Worm (Caenorhabditis elegans): ENCODE results near the gene E04D5.4.

The E04D5.4 gene

DNA sequence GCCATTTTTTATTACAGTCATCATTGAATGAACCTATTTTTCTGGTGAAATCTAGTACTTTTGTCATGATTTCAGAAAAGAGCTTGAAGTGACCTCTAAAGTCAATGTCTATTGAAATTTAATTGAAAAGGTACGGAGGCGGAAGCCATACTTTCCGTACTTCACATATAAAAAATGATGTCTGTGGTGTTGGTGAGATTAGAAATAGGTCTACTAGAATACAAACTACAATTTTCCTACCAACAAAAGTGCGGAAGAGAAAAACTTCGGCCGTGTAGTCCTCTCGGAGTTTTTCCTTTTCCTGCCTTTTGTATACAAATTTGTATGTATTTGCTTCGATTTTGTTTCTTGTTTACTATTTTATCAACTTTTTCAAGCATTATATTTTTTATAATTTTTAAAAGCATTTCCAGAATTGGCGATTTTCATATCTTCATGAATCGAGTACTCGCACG, 44.7 kb upstream of the E04D5.4 start, which contains the start of gene T09F3.4 (continued):
- no peak for TF ChIP-seq akir-1 (GFP tag; optimal IDR thresholded peaks at IDR 0.05)
- TF ChIP-seq unc-130 (GFP tag; optimal IDR thresholded peaks at IDR 0.05), result peak; percentile 70
- no peak for TF ChIP-seq ceh-58 (GFP tag; IDR thresholded peaks at IDR 0.05)
- TF ChIP-seq madf-6 (GFP tag; IDR thresholded peaks at IDR 0.05), result peak; percentile 82
- TF ChIP-seq snpc-4 (GFP tag; optimal IDR thresholded peaks at IDR 0.05), result peak; percentile 33
- peak in 2 of 4 experiments; percentile 15 to 19 for TF ChIP-seq snpc-4 (tag; optimal IDR thresholded peaks at IDR 0.05)
- TF ChIP-seq let-526 (GFP tag; IDR thresholded peaks at IDR 0.05), result no peak
- no peak for TF ChIP-seq K12H6.12 (tag; optimal IDR thresholded peaks at IDR 0.05)
- TF ChIP-seq ets-4 (GFP tag; optimal IDR thresholded peaks at IDR 0.05), result no peak
- 0 out of 2 replicates have a peak, but pooled peaks have one; percentile 8 for TF ChIP-seq egl-44 (GFP tag; IDR thresholded peaks at IDR 0.05)
- TF ChIP-seq chd-7 (tag; optimal IDR thresholded peaks at IDR 0.05), result no peak
- no peak for TF ChIP-seq attf-3 (GFP tag; conservative IDR thresholded peaks at IDR 0.05)
- TF ChIP-seq madf-8 (GFP tag; conservative IDR thresholded peaks at IDR 0.05), result peak; percentile 58
- TF ChIP-seq fkh-3 (tag; optimal IDR thresholded peaks at IDR 0.05), result no peak
- TF ChIP-seq Y53G8AR.9 (GFP tag; conservative IDR thresholded peaks at IDR 0.05), result 0 out of 2 replicates have a peak, but pooled peaks have one; percentile 73
- no peak for TF ChIP-seq ztf-28 (GFP tag; IDR thresholded peaks at IDR 0.05)
- TF ChIP-seq nfya-2 (GFP tag; IDR thresholded peaks at IDR 0.05), result no peak
- TF ChIP-seq Y67H2A.10 (GFP tag; conservative IDR thresholded peaks at IDR 0.05), result no peak
- no peak for TF ChIP-seq somi-1 (GFP tag; optimal IDR thresholded peaks at IDR 0.05)
- peak; percentile 56 for TF ChIP-seq tlf-1 (GFP tag; optimal IDR thresholded peaks at IDR 0.05)
- no peak for TF ChIP-seq dpff-1 (tag; optimal IDR thresholded peaks at IDR 0.05)
- TF ChIP-seq let-607 (tag; optimal IDR thresholded peaks at IDR 0.05), result no peak
- TF ChIP-seq zfh-2 (GFP tag; conservative IDR thresholded peaks at IDR 0.05), result no peak
- no peak for TF ChIP-seq F52B5.7 (tag; optimal IDR thresholded peaks at IDR 0.05)
- TF ChIP-seq rcor-1 (GFP tag; IDR thresholded peaks at IDR 0.05), result peak; percentile 72
- TF ChIP-seq snpc-3.4 (tag; optimal IDR thresholded peaks at IDR 0.05), result peak; percentile 65
- peak; percentile 61 for TF ChIP-seq F33H1.4 (GFP tag; IDR thresholded peaks at IDR 0.05)
- TF ChIP-seq F39B2.1 (GFP tag; IDR thresholded peaks at IDR 0.05), result no peak
- TF ChIP-seq Y53F4B.3 (GFP tag; IDR thresholded peaks at IDR 0.05), result no peak
- no peak for TF ChIP-seq pbrm-1 (GFP tag; IDR thresholded peaks at IDR 0.05)
- TF ChIP-seq rec-8 (tag; optimal IDR thresholded peaks at IDR 0.05), result peak in 1 of 2 experiments; percentile 2
- no peak for TF ChIP-seq snpc-1.3 (tag; optimal IDR thresholded peaks at IDR 0.05; ENCODE audit: insufficient read depth)
- no peak for TF ChIP-seq die-1 (tag; optimal IDR thresholded peaks at IDR 0.05)
- TF ChIP-seq lag-1 (GFP tag; IDR thresholded peaks at IDR 0.05), result no peak
- peak; percentile 40 for TF ChIP-seq tbp1 (GFP tag; optimal IDR thresholded peaks at IDR 0.05)
- TF ChIP-seq cebp-1 (GFP tag; IDR thresholded peaks at IDR 0.05), result no peak
- TF ChIP-seq cebp-1 (tag; optimal IDR thresholded peaks at IDR 0.05), result peak; percentile 53
- no peak for TF ChIP-seq lin-40 (tag; optimal IDR thresholded peaks at IDR 0.05)
- TF ChIP-seq lin-35 (GFP tag; optimal IDR thresholded peaks at IDR 0.05), result peak in 1 of 3 experiments; percentile 38
- no peak for TF ChIP-seq ztf-6 (GFP tag; IDR thresholded peaks at IDR 0.05)
- TF ChIP-seq mxl-1 (tag; optimal IDR thresholded peaks at IDR 0.05), result no peak
- no peak for TF ChIP-seq egl-18 (GFP tag; IDR thresholded peaks at IDR 0.05)
- no peak for TF ChIP-seq zim-3 (tag; optimal IDR thresholded peaks at IDR 0.05)
- TF ChIP-seq pha-4 (tag; optimal IDR thresholded peaks at IDR 0.05), result no peak
- TF ChIP-seq attf-6 (GFP tag; IDR thresholded peaks at IDR 0.05), result peak; percentile 63
- TF ChIP-seq snpc-1.1 (tag; optimal IDR thresholded peaks at IDR 0.05; ENCODE audit: insufficient read depth), result no peak
- no peak for TF ChIP-seq hlh-26 (GFP tag; conservative IDR thresholded peaks at IDR 0.05)
- no peak for TF ChIP-seq T26A5.8 (tag; optimal IDR thresholded peaks at IDR 0.05)
